Worm (Caenorhabditis elegans): ENCODE results near the gene F21C10.5.

ce11 chrV:9108219-9108618 is 17.2 kb upstream of the F21C10.5 start, which contains the start of gene F21C10.18:
- TF ChIP-seq unc-120 (tag; optimal IDR thresholded peaks at IDR 0.05; ENCODE audit: poor library complexity, severe bottlenecking) (no peak), nhr-76 (tag; optimal IDR thresholded peaks at IDR 0.05) (no peak), mep-1 (tag; optimal IDR thresholded peaks at IDR 0.05) (no peak), ces-1 (GFP tag; optimal IDR thresholded peaks at IDR 0.05) (no peak), nhr-12 (tag; optimal IDR thresholded peaks at IDR 0.05) (no peak), drap-1 (GFP tag; optimal IDR thresholded peaks at IDR 0.05) (no peak), zip-8 (tag; optimal IDR thresholded peaks at IDR 0.05) (no peak), unc-62 (GFP tag; optimal IDR thresholded peaks at IDR 0.05) (no peak), hlh-1 (tag; optimal IDR thresholded peaks at IDR 0.05) (no peak)
